Worm (Caenorhabditis elegans) whole organism, mixed stage, embryonic: Measurements from ENCODE around the gene F46C5.6.

Experiments used
- M03D4.4 ChIP-seq: sonication (generic microtip); optimal IDR thresholded peaks from 2 replicates; lab custom pipeline; 2017; ENCODE audit warnings: mild to moderate bottlenecking, missing genetic modification characterization, missing compliant biosample characterization
- bed-3 ChIP-seq: fragments of 200-800 bp; sonication (Bioruptor generic); optimal IDR thresholded peaks from 3 replicates; lab custom pipeline; 2018; ENCODE audit warnings: mild to moderate bottlenecking, missing genetic modification characterization, moderate library complexity, missing compliant biosample characterization
- blmp-1 ChIP-seq: fragments of 150-350 bp; optimal IDR thresholded peaks from 2 replicates; lab custom pipeline; 2014; ENCODE audit warnings: missing biosample characterization, missing genetic modification characterization
- ceh-39 ChIP-seq: fragments of 150-350 bp; optimal IDR thresholded peaks from 2 replicates; lab custom pipeline; 2014; ENCODE audit warnings: missing biosample characterization, missing genetic modification characterization
- ceh-43 ChIP-seq: fragments of 200-800 bp; sonication (Bioruptor generic); optimal IDR thresholded peaks from 2 replicates; lab custom pipeline; 2018; ENCODE audit warnings: mild to moderate bottlenecking, missing genetic modification characterization, moderate library complexity, missing compliant biosample characterization
- ces-1 ChIP-seq: fragments of 150-350 bp; optimal IDR thresholded peaks from 2 replicates; lab custom pipeline; 2014; ENCODE audit warnings: missing biosample characterization, missing genetic modification reagents, missing genetic modification characterization
- cnd-1 ChIP-seq: fragments of 200-800 bp; sonication (Bioruptor generic); optimal IDR thresholded peaks from 2 replicates; lab custom pipeline; 2018; ENCODE audit warnings: mild to moderate bottlenecking, missing genetic modification characterization, missing compliant biosample characterization
- drap-1 ChIP-seq: fragments of 200-800 bp; sonication (Bioruptor generic); optimal IDR thresholded peaks from 3 replicates; lab custom pipeline; 2018; ENCODE audit warnings: mild to moderate bottlenecking, missing genetic modification characterization, missing compliant biosample characterization
- elt-1 ChIP-seq: sonication (generic microtip); optimal IDR thresholded peaks from 2 replicates; lab custom pipeline; 2017; ENCODE audit warnings: missing genetic modification characterization, mild to moderate bottlenecking, missing compliant biosample characterization, antibody characterized with exemption, moderate library complexity, borderline replicate concordance; ENCODE audit not compliant: insufficient read depth
- elt-3 ChIP-seq: fragments of 150-350 bp; optimal IDR thresholded peaks from 2 replicates; lab custom pipeline; 2014; ENCODE audit warnings: missing biosample characterization, missing genetic modification characterization
- flh-1 ChIP-seq: fragments of 200-800 bp; sonication (Bioruptor generic); optimal IDR thresholded peaks from 2 replicates; lab custom pipeline; 2018; ENCODE audit warnings: mild to moderate bottlenecking, missing genetic modification characterization, moderate library complexity, missing compliant biosample characterization
- ham-2 ChIP-seq: fragments of 200-800 bp; sonication (Bioruptor generic); optimal IDR thresholded peaks from 2 replicates; lab custom pipeline; 2018; ENCODE audit warnings: mild to moderate bottlenecking, missing genetic modification characterization, missing compliant biosample characterization
- hlh-1 ChIP-seq: fragments of 150-350 bp; optimal IDR thresholded peaks from 2 replicates; lab custom pipeline; 2014; ENCODE audit warnings: missing biosample characterization, missing genetic modification reagents, missing genetic modification characterization
- lin-13 ChIP-seq: fragments of 150-350 bp; optimal IDR thresholded peaks from 2 replicates; lab custom pipeline; 2014; ENCODE audit warnings: missing biosample characterization, missing genetic modification characterization
- lin-32 ChIP-seq: fragments of 200-800 bp; sonication (Bioruptor generic); optimal IDR thresholded peaks from 2 replicates; lab custom pipeline; 2018; ENCODE audit warnings: mild to moderate bottlenecking, missing genetic modification characterization, missing compliant biosample characterization
- lsy-2 ChIP-seq: fragments of 150-350 bp; optimal IDR thresholded peaks from 2 replicates; lab custom pipeline; 2014; ENCODE audit warnings: missing biosample characterization, missing genetic modification characterization
- mab-5 ChIP-seq: fragments of 150-350 bp; optimal IDR thresholded peaks from 2 replicates; lab custom pipeline; 2014; ENCODE audit warnings: missing biosample characterization, missing genetic modification characterization
- mep-1 ChIP-seq: fragments of 150-350 bp; optimal IDR thresholded peaks from 2 replicates; lab custom pipeline; 2017; ENCODE audit warnings: missing biosample characterization, missing genetic modification reagents, missing genetic modification characterization, inconsistent platforms
- mls-2 ChIP-seq: sonication (generic microtip); optimal IDR thresholded peaks from 2 replicates; lab custom pipeline; 2016; ENCODE audit warnings: mild to moderate bottlenecking, missing genetic modification characterization, moderate library complexity, missing compliant biosample characterization
- nhr-12 ChIP-seq: fragments of 150-350 bp; optimal IDR thresholded peaks from 2 replicates; lab custom pipeline; 2014; ENCODE audit warnings: missing biosample characterization, missing genetic modification characterization
- nhr-2 ChIP-seq: fragments of 150-350 bp; optimal IDR thresholded peaks from 2 replicates; lab custom pipeline; 2014; ENCODE audit warnings: missing biosample characterization, missing genetic modification characterization
- nhr-237 ChIP-seq: fragments of 150-350 bp; optimal IDR thresholded peaks from 2 replicates; lab custom pipeline; 2014; ENCODE audit warnings: missing biosample characterization, missing genetic modification characterization
- nhr-28 ChIP-seq: fragments of 150-350 bp; optimal IDR thresholded peaks from 2 replicates; lab custom pipeline; 2014; ENCODE audit warnings: missing biosample characterization, missing genetic modification characterization
- nhr-76 ChIP-seq: sonication (generic microtip); optimal IDR thresholded peaks from 2 replicates; lab custom pipeline; 2017; ENCODE audit warnings: missing biosample characterization, missing genetic modification characterization
- pha-4 ChIP-seq: fragments of 150-350 bp; optimal IDR thresholded peaks from 2 replicates; lab custom pipeline; 2018; ENCODE audit warnings: missing biosample characterization, missing genetic modification reagents, missing genetic modification characterization
- sem-2 ChIP-seq: fragments of 200-800 bp; sonication (Bioruptor generic); optimal IDR thresholded peaks from 2 replicates; lab custom pipeline; 2018; ENCODE audit warnings: mild to moderate bottlenecking, missing genetic modification characterization, missing compliant biosample characterization
- snpc-4 ChIP-seq: fragments of 150-350 bp; optimal IDR thresholded peaks from 2 replicates; lab custom pipeline; 2014; ENCODE audit warnings: missing biosample characterization, missing genetic modification characterization
- sptf-1 ChIP-seq: sonication (generic microtip); optimal IDR thresholded peaks from 2 replicates; lab custom pipeline; 2017; ENCODE audit warnings: mild to moderate bottlenecking, missing genetic modification characterization, moderate library complexity, missing compliant biosample characterization
- tbx-8 ChIP-seq: fragments of 200-800 bp; sonication (Bioruptor generic); optimal IDR thresholded peaks from 2 replicates; lab custom pipeline; 2018; ENCODE audit warnings: mild to moderate bottlenecking, missing genetic modification characterization, moderate library complexity, missing compliant biosample characterization
- unc-120 ChIP-seq: sonication (generic microtip); optimal IDR thresholded peaks from 2 replicates; lab custom pipeline; 2017; ENCODE audit warnings: missing genetic modification characterization, missing compliant biosample characterization; ENCODE audit not compliant: poor library complexity, severe bottlenecking
- unc-39 ChIP-seq: fragments of 150-350 bp; optimal IDR thresholded peaks from 2 replicates; lab custom pipeline; 2014; ENCODE audit warnings: missing biosample characterization, missing genetic modification characterization
- unc-62 ChIP-seq: fragments of 150-350 bp; optimal IDR thresholded peaks from 2 replicates; lab custom pipeline; 2014; ENCODE audit warnings: missing biosample characterization, missing genetic modification reagents, missing genetic modification characterization
- zip-8 ChIP-seq: fragments of 150-350 bp; optimal IDR thresholded peaks from 2 replicates; lab custom pipeline; 2014; ENCODE audit warnings: missing biosample characterization, missing genetic modification characterization
- ztf-11 ChIP-seq: fragments of 150-350 bp; optimal IDR thresholded peaks from 2 replicates; lab custom pipeline; 2014; ENCODE audit warnings: missing biosample characterization, missing genetic modification characterization

Gene F46C5.6

DNA sequence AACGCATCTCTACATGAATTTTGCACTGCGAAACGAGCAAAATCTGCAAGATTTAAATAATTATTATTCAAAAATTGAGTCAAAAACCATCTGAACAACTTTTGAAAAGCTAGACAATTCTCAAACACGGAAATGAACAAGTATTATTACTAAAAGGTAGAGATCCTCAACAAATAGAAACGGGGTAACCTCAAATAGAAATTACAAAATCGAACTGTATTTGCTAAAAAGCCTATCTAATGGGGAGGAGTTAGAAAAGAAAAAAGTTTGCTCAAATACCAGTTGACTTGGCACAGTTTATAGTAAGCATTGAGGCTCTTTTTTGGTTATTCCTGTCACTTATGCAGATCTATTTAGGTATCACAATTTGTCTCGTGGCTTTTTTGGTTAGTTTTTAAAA is 18.5 kb downstream of the F46C5.6 start, which contains the start of gene nas-25:
Gene nas-25 (plus strand): TSS at position 301 of the 400 bp plus-strand sequence.
- TF ChIP-seq ces-1 (no peak), sptf-1 (tag; lab: Kevin White, UChicago) (no peak), nhr-2 (tag; lab: Kevin White, UChicago) (no peak), unc-62 (GFP tag; lab: Kevin White, UChicago) (no peak)
- TF ChIP-seq, all 35 proteins: peak for 0

DNA sequence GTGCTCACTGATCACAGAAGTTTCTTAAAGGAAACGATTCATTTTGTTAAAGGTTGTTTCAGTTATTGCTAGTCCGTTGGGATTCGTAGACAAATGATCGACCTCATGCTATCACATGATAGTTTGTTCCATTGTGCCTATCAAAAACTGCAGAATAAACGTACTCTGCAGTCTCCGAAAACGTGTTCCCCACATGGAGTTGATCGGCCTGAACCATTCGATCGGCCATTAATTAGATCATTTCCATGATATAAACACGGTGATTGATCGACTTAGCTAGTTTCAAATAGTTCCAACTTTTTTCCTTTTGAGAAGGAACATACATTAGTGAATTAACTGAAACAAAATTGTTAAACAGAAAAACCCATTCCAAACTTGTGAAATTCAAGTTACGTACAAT is 21.6 kb downstream of the F46C5.6 start:
- TF ChIP-seq sem-2 (no peak), elt-3 (tag; lab: Kevin White, UChicago) (no peak), M03D4.4 (tag; lab: Kevin White, UChicago) (no peak), unc-120 (tag; lab: Kevin White, UChicago) (no peak), snpc-4 (tag; lab: Kevin White, UChicago) (no peak), lin-32 (GFP tag; lab: Kevin White, UChicago) (no peak), sptf-1 (tag; lab: Kevin White, UChicago) (no peak), flh-1 (no peak), unc-62 (GFP tag; lab: Kevin White, UChicago) (no peak), nhr-28 (tag; lab: Kevin White, UChicago) (no peak), zip-8 (tag; lab: Kevin White, UChicago) (no peak), unc-39 (tag; lab: Kevin White, UChicago) (no peak)

DNA sequence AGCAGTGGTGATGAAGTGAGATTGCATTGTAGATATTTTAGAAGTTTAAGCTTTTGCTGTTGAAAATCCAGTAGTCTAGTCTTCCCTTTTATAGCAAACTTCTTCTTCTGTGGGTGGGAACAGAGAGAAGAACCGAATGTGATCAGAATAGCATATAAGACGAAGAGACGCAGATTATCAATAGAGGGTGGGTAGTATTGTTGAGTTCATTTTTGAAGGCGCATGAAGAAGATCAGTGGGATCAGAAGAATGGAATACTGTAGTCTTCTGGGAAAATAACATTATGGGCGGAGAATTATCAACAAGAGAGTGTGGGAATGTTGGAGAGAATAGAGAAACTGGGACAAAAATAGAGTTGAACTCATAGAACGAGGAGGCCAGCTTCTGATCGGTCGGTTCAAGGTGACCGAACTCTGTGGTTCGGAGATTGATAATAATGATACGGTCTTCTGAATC is 23.1 kb downstream of the F46C5.6 start, which contains the start of gene F46C5.1:
Gene F46C5.1 (minus strand): TSS at position 51 of the 456 bp plus-strand sequence.
- TF ChIP-seq ceh-43, result no peak
- TF ChIP-seq zip-8 (tag; lab: Kevin White, UChicago), result no peak
- TF ChIP-seq flh-1, result no peak
- no peak for TF ChIP-seq nhr-12 (tag; lab: Kevin White, UChicago)
- no peak for TF ChIP-seq ceh-39 (tag; lab: Kevin White, UChicago)
- no peak for TF ChIP-seq hlh-1
- no peak for TF ChIP-seq lin-13
- TF ChIP-seq snpc-4 (tag; lab: Kevin White, UChicago), result no peak
- no peak for TF ChIP-seq elt-3 (tag; lab: Kevin White, UChicago)
- TF ChIP-seq M03D4.4 (tag; lab: Kevin White, UChicago), result no peak
- TF ChIP-seq ztf-11 (tag; lab: Kevin White, UChicago), result no peak
- no peak for TF ChIP-seq unc-120 (tag; lab: Kevin White, UChicago)
- TF ChIP-seq ham-2 (GFP tag; lab: Kevin White, UChicago), result no peak
- TF ChIP-seq cnd-1, result no peak
- no peak for TF ChIP-seq tbx-8 (GFP tag; lab: Kevin White, UChicago)

ce11 chrII:8820126-8820972 is 24.0 kb downstream of the F46C5.6 start:
- no peak for TF ChIP-seq M03D4.4 (tag; lab: Kevin White, UChicago)
- TF ChIP-seq sem-2, result no peak
- no peak for TF ChIP-seq sptf-1 (tag; lab: Kevin White, UChicago)
- no peak for TF ChIP-seq elt-1
- TF ChIP-seq mep-1, result no peak
- TF ChIP-seq ceh-43, result no peak
- TF ChIP-seq lin-13, result no peak
- TF ChIP-seq cnd-1, result no peak
- no peak for TF ChIP-seq bed-3 (GFP tag; lab: Kevin White, UChicago)
- TF ChIP-seq nhr-12 (tag; lab: Kevin White, UChicago), result no peak
- TF ChIP-seq blmp-1 (tag; lab: Kevin White, UChicago), result no peak

- no peak for TF ChIP-seq bed-3 (GFP tag; lab: Kevin White, UChicago)
- TF ChIP-seq zip-8 (tag; lab: Kevin White, UChicago), result no peak
- TF ChIP-seq blmp-1 (tag; lab: Kevin White, UChicago), result no peak
- TF ChIP-seq hlh-1, result no peak
- no peak for TF ChIP-seq mls-2 (tag; lab: Kevin White, UChicago)
- TF ChIP-seq drap-1 (GFP tag; lab: Kevin White, UChicago), result no peak
- no peak for TF ChIP-seq elt-3 (tag; lab: Kevin White, UChicago)
- no peak for TF ChIP-seq pha-4 (tag; lab: Kevin White, UChicago)
- no peak for TF ChIP-seq sptf-1 (tag; lab: Kevin White, UChicago)
- no peak for TF ChIP-seq ham-2 (GFP tag; lab: Kevin White, UChicago)
- TF ChIP-seq snpc-4 (tag; lab: Kevin White, UChicago), result no peak
- TF ChIP-seq flh-1, result no peak
- no peak for TF ChIP-seq unc-120 (tag; lab: Kevin White, UChicago)
- no peak for TF ChIP-seq unc-62 (GFP tag; lab: Kevin White, UChicago)
- TF ChIP-seq lsy-2 (tag; lab: Kevin White, UChicago), result no peak
- TF ChIP-seq ceh-43, result no peak
- TF ChIP-seq lin-32 (GFP tag; lab: Kevin White, UChicago), result no peak
- no peak for TF ChIP-seq nhr-237 (tag; lab: Kevin White, UChicago)
- TF ChIP-seq mab-5, result no peak
- TF ChIP-seq nhr-76, result no peak
Observed at ce11 chrII:8818978-8819896, 25.1 kb downstream of the F46C5.6 start, which contains the start of gene F46C5.10. TSS of gene F46C5.10 (minus strand) at chrII:8819028.
